Fruit fly (Drosophila melanogaster): ENCODE results near the gene Trpgamma.

DNA sequence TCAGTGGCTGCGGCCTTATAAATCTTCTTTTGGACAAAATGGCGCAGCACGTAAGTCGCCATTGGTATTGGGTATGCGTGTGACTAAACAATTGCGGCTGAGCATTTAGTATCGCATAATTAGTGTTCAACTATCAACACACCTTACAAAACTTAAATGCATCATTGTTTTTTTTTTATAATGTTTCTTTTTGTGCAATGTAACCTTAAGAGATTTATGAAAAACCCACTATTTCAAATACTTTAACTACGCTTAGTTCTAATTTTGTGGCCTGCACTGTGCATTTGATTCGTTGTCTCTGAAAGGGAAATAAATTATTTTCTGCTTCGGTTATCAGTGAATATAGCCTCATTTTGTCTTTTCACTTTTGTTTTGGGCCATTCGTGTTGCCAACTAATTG lies 32.5 kb downstream of the Trpgamma start:
- TF ChIP-seq CTCF (optimal IDR thresholded peaks at IDR 0.05): no peak
- no peak for TF ChIP-seq CG8478 (optimal IDR thresholded peaks at IDR 0.05)
